Fruit fly (Drosophila melanogaster) whole organism, prepupa: ENCODE data around the gene udt.

Experiments used
- CG10631 ChIP-seq: fragments of 200-800 bp; sonication (Bioruptor generic); optimal IDR thresholded peaks from 2 replicates; lab custom pipeline; 2016; ENCODE audit warnings: missing biosample characterization, missing genetic modification characterization
- CG10669 ChIP-seq: fragments of 200-800 bp; sonication (Bioruptor generic); optimal IDR thresholded peaks from 3 replicates; lab custom pipeline; 2018; ENCODE audit warnings: missing biosample characterization, mild to moderate bottlenecking, missing genetic modification characterization, moderate library complexity
- CG11294 ChIP-seq: fragments of 200-800 bp; sonication (Bioruptor generic); IDR thresholded peaks from 2 replicates; pipeline ENCODE4 v1.3.6; 2022; ENCODE audit warnings: missing biosample characterization, missing genetic modification characterization
- CG11762 ChIP-seq: fragments of 200-800 bp; sonication (Bioruptor generic); optimal IDR thresholded peaks from 3 replicates; lab custom pipeline; 2016; ENCODE audit warnings: missing biosample characterization, missing genetic modification characterization; ENCODE audit not compliant: insufficient read depth
- CG16779 ChIP-seq: fragments of 200-800 bp; sonication (Bioruptor generic); optimal IDR thresholded peaks from 3 replicates; lab custom pipeline; 2017; ENCODE audit warnings: missing biosample characterization, mild to moderate bottlenecking, missing genetic modification characterization
- CG3032 ChIP-seq: fragments of 200-800 bp; optimal IDR thresholded peaks from 2 replicates; lab custom pipeline; 2019; ENCODE audit warnings: missing biosample characterization, mild to moderate bottlenecking, missing genetic modification characterization, moderate library complexity
- CG31627 ChIP-seq: fragments of 200-800 bp; sonication (Bioruptor generic); optimal IDR thresholded peaks from 3 replicates; lab custom pipeline; 2016; ENCODE audit warnings: missing biosample characterization, missing genetic modification characterization
- CG32006 ChIP-seq: fragments of 200-800 bp; sonication (Bioruptor generic); optimal IDR thresholded peaks from 3 replicates; lab custom pipeline; 2017; ENCODE audit warnings: missing biosample characterization, mild to moderate bottlenecking, missing genetic modification characterization
- CG34406 ChIP-seq: fragments of 200-800 bp; sonication (Bioruptor generic); optimal IDR thresholded peaks from 3 replicates; lab custom pipeline; 2016; ENCODE audit warnings: missing biosample characterization, missing genetic modification characterization
- CG3919 ChIP-seq: fragments of 200-800 bp; sonication (Bioruptor generic); optimal IDR thresholded peaks from 3 replicates; lab custom pipeline; 2016; ENCODE audit warnings: missing biosample characterization, missing genetic modification characterization
- CG6163 ChIP-seq: fragments of 200-800 bp; sonication (Bioruptor generic); IDR thresholded peaks from 3 replicates; pipeline ENCODE4 v1.3.6; 2022; ENCODE audit warnings: missing biosample characterization, missing genetic modification characterization
- CG6276 ChIP-seq: fragments of 200-800 bp; sonication (Bioruptor generic); optimal IDR thresholded peaks from 2 replicates; lab custom pipeline; 2017; ENCODE audit warnings: missing biosample characterization, mild to moderate bottlenecking, missing genetic modification characterization
- CG6808 ChIP-seq: fragments of 200-800 bp; sonication (Bioruptor generic); optimal IDR thresholded peaks from 3 replicates; lab custom pipeline; 2017; ENCODE audit warnings: missing biosample characterization, missing genetic modification characterization, mild to moderate bottlenecking, moderate library complexity, missing genetic modification reagents
- CG7368 ChIP-seq: fragments of 200-800 bp; sonication (Bioruptor generic); optimal IDR thresholded peaks from 3 replicates; lab custom pipeline; 2016; ENCODE audit warnings: missing biosample characterization, missing genetic modification characterization
- CG8119 ChIP-seq: fragments of 200-800 bp; sonication (Bioruptor generic); IDR thresholded peaks from 3 replicates; pipeline ENCODE4 v1.3.6; 2022; ENCODE audit warnings: missing biosample characterization, missing genetic modification characterization
- CG8319 ChIP-seq: fragments of 200-800 bp; sonication (Bioruptor generic); optimal IDR thresholded peaks from 3 replicates; lab custom pipeline; 2016; ENCODE audit warnings: missing biosample characterization, missing genetic modification characterization
- Eip75B ChIP-seq: fragments of 200-800 bp; sonication (Bioruptor generic); optimal IDR thresholded peaks from 3 replicates; lab custom pipeline; 2016; ENCODE audit warnings: missing biosample characterization, missing genetic modification characterization
- Eip78C ChIP-seq: fragments of 200-800 bp; sonication (Bioruptor generic); peaks from one replicate; lab custom pipeline; 2016; ENCODE audit warnings: missing biosample characterization, missing genetic modification characterization
- Ets21C ChIP-seq: fragments of 200-800 bp; sonication (Bioruptor generic); optimal IDR thresholded peaks from 3 replicates; lab custom pipeline; 2016; ENCODE audit warnings: missing biosample characterization, missing genetic modification characterization
- Ets96B ChIP-seq: fragments of 200-800 bp; optimal IDR thresholded peaks from 2 replicates; lab custom pipeline; 2019; ENCODE audit warnings: missing biosample characterization, mild to moderate bottlenecking, missing genetic modification characterization, moderate library complexity
- Hr38 ChIP-seq: sonication (Bioruptor generic); optimal IDR thresholded peaks from 2 replicates; lab custom pipeline; 2016; ENCODE audit warnings: missing biosample characterization, missing genetic modification characterization
- Hr39 ChIP-seq: fragments of 200-800 bp; sonication (Bioruptor generic); optimal IDR thresholded peaks from 2 replicates; lab custom pipeline; 2016; ENCODE audit warnings: missing biosample characterization, missing genetic modification characterization
- Hr4 ChIP-seq: fragments of 200-800 bp; sonication (Bioruptor generic); optimal IDR thresholded peaks from 3 replicates; lab custom pipeline; 2016; ENCODE audit warnings: missing biosample characterization, missing genetic modification characterization
- Lpt ChIP-seq: fragments of 200-800 bp; sonication (Bioruptor generic); optimal IDR thresholded peaks from 3 replicates; lab custom pipeline; 2016; ENCODE audit warnings: missing biosample characterization, missing genetic modification characterization
- Met ChIP-seq: fragments of 200-800 bp; sonication (Bioruptor generic); optimal IDR thresholded peaks from 3 replicates; lab custom pipeline; 2016; ENCODE audit warnings: missing biosample characterization, missing genetic modification characterization
- OdsH ChIP-seq: fragments of 200-800 bp; sonication (Bioruptor generic); optimal IDR thresholded peaks from 3 replicates; lab custom pipeline; 2016; ENCODE audit warnings: missing biosample characterization, missing genetic modification characterization
- Smox ChIP-seq: fragments of 200-800 bp; sonication (Bioruptor generic); optimal IDR thresholded peaks from 3 replicates; lab custom pipeline; 2016; ENCODE audit warnings: missing biosample characterization, missing genetic modification characterization
- Sox102F ChIP-seq: fragments of 200-800 bp; sonication (Bioruptor generic); optimal IDR thresholded peaks from 2 replicates; lab custom pipeline; 2016; ENCODE audit warnings: missing biosample characterization, mild to moderate bottlenecking, missing genetic modification characterization
- Sox14 ChIP-seq: fragments of 200-800 bp; sonication (Bioruptor generic); optimal IDR thresholded peaks from 3 replicates; lab custom pipeline; 2016; ENCODE audit warnings: missing biosample characterization, missing genetic modification characterization
- Sox15 ChIP-seq: fragments of 200-800 bp; sonication (Bioruptor generic); optimal IDR thresholded peaks from 3 replicates; lab custom pipeline; 2016; ENCODE audit warnings: missing biosample characterization, missing genetic modification characterization
- achi ChIP-seq: fragments of 200-800 bp; sonication (Bioruptor generic); optimal IDR thresholded peaks from 3 replicates; lab custom pipeline; 2016; ENCODE audit warnings: missing biosample characterization, missing genetic modification characterization
- acj6 ChIP-seq: fragments of 200-800 bp; sonication (Bioruptor generic); optimal IDR thresholded peaks from 3 replicates; lab custom pipeline; 2016; ENCODE audit warnings: missing biosample characterization, missing genetic modification characterization
- cyc ChIP-seq: fragments of 200-800 bp; sonication (Bioruptor generic); optimal IDR thresholded peaks from 3 replicates; lab custom pipeline; 2016; ENCODE audit warnings: missing biosample characterization, missing genetic modification characterization
- dac ChIP-seq: fragments of 200-800 bp; sonication (Bioruptor generic); optimal IDR thresholded peaks from 2 replicates; lab custom pipeline; 2017; ENCODE audit warnings: missing biosample characterization, mild to moderate bottlenecking, missing genetic modification characterization
- dsx ChIP-seq: fragments of 200-800 bp; optimal IDR thresholded peaks from 3 replicates; lab custom pipeline; 2019; ENCODE audit warnings: missing biosample characterization, mild to moderate bottlenecking, missing genetic modification characterization, moderate library complexity; ENCODE audit not compliant: poor library complexity, severe bottlenecking
- eg ChIP-seq: fragments of 200-800 bp; sonication (Bioruptor generic); IDR thresholded peaks from 3 replicates; pipeline ENCODE4 v1.3.6; 2022; ENCODE audit warnings: missing biosample characterization, missing genetic modification characterization
- esn ChIP-seq: fragments of 200-800 bp; sonication (Bioruptor generic); optimal IDR thresholded peaks from 2 replicates; lab custom pipeline; 2016; ENCODE audit warnings: missing biosample characterization, mild to moderate bottlenecking, missing genetic modification characterization, moderate library complexity
- fd59A ChIP-seq: fragments of 200-800 bp; sonication (Bioruptor generic); optimal IDR thresholded peaks from 2 replicates; lab custom pipeline; 2017; ENCODE audit warnings: missing biosample characterization, mild to moderate bottlenecking, missing genetic modification characterization, missing genetic modification reagents
- fd85E ChIP-seq: fragments of 200-800 bp; sonication (Bioruptor generic); optimal IDR thresholded peaks from 3 replicates; lab custom pipeline; 2016; ENCODE audit warnings: missing biosample characterization, missing genetic modification characterization
- fkh ChIP-seq: fragments of 200-800 bp; sonication (Bioruptor generic); optimal IDR thresholded peaks from 3 replicates; lab custom pipeline; 2017; ENCODE audit warnings: missing biosample characterization, mild to moderate bottlenecking, missing genetic modification characterization, moderate library complexity
- salr ChIP-seq, 2 experiments: fragments of 200-800 bp; sonication (Bioruptor generic); optimal IDR thresholded peaks; 3 replicates each; lab custom pipeline; 2016 to 2018; ENCODE audit warnings: missing biosample characterization in 2 of 2, missing genetic modification characterization in 2 of 2, mild to moderate bottlenecking in 1 of 2
- spab ChIP-seq: fragments of 200-800 bp; sonication (Bioruptor generic); optimal IDR thresholded peaks from 2 replicates; lab custom pipeline; 2017; ENCODE audit warnings: missing biosample characterization, mild to moderate bottlenecking, missing genetic modification characterization, missing genetic modification reagents
- ss ChIP-seq, 2 experiments: fragments of 200-800 bp; sonication (Bioruptor generic); optimal IDR thresholded peaks; 2 replicates in 1 of 2; 3 replicates in 1 of 2; lab custom pipeline; 2017 to 2018; ENCODE audit warnings: mild to moderate bottlenecking in 2 of 2, missing biosample characterization in 2 of 2, missing genetic modification characterization in 2 of 2, moderate library complexity in 1 of 2
- topi ChIP-seq: fragments of 200-800 bp; sonication (Bioruptor generic); optimal IDR thresholded peaks from 3 replicates; lab custom pipeline; 2016; ENCODE audit warnings: missing biosample characterization, missing genetic modification characterization
- vri ChIP-seq: fragments of 200-800 bp; sonication (Bioruptor generic); optimal IDR thresholded peaks from 3 replicates; lab custom pipeline; 2016; ENCODE audit warnings: missing biosample characterization, mild to moderate bottlenecking, missing genetic modification characterization

The udt gene

DNA sequence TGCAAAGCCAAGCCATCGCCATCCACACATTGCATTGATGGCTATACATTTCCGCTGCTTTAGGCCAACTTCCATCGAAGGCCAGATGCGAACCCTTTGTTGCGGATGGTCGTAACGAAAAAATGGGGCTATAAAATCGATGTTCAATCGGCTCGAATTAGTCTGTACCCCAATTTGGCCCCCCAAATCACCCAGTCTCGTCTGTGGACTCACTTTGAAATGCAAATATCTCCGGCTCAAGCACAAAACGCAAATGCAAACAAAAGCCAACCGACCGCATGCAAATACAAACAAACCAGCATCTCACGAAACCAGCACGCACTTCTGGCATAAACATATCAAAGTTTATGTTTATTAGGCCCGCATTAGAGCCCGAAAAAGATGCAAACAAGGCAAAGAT is 26.7 kb downstream of the udt start:
- TF ChIP-seq Eip78C (no peak), fkh (peak; percentile 56)

DNA sequence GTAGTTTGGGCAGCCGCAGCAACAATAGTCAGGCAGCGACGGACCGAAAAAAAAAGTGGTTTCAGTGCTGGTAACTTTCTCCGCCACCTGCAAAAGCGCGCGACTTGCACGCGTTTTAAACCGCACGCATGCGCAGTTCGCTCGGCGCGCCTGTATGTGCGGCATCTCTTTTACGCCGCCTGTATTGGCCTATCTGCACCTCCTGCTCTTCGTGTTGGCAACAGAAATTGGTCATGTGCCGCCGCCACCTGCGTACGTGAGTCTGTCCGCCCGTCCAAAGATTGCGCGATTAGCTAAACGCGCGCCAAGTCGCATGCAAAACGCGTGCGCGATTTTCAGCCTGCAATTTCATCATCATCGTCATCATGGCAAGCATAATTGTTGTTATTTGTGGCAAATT is 27.4 kb downstream of the udt start:
- TF ChIP-seq cyc (GFP tag; lab: Kevin White, UChicago) = no peak
- no peak for TF ChIP-seq CG10669 (GFP tag; lab: Kevin White, UChicago)
- TF ChIP-seq Smox (GFP tag; lab: Kevin White, UChicago) = no peak
- 0 out of 3 replicates have a peak, but pooled peaks have one; percentile 10 for TF ChIP-seq CG6163
- TF ChIP-seq Hr38 = no peak
- TF ChIP-seq ss (GFP tag; optimal IDR thresholded peaks at IDR 0.05; lab: Kevin White, UChicago) = peak in 1 of 2 experiments; percentile 11
- no peak for TF ChIP-seq topi (GFP tag; lab: Kevin White, UChicago)
- TF ChIP-seq dac (GFP tag; lab: Kevin White, UChicago) = no peak
- TF ChIP-seq CG8319 (GFP tag; lab: Kevin White, UChicago) = no peak
- no peak for TF ChIP-seq CG6276
- peak; percentile 36 for TF ChIP-seq Eip78C
- TF ChIP-seq Met (GFP tag; lab: Kevin White, UChicago) = no peak
- TF ChIP-seq acj6 = no peak
- TF ChIP-seq, all 60 proteins: peak for 3

dm6 chr3R:23734573-23735404 is 28.3 kb downstream of the udt start:
- peak; percentile 72 for TF ChIP-seq CG8119 (GFP tag; lab: Robert Waterston, UW)
- TF ChIP-seq CG16779 (tag; lab: Kevin White, UChicago) = peak; percentile 52
- no peak for TF ChIP-seq CG10669 (GFP tag; lab: Kevin White, UChicago)
- peak; percentile 26 for TF ChIP-seq OdsH (GFP tag; lab: Kevin White, UChicago)
- TF ChIP-seq Sox102F (GFP tag; lab: Kevin White, UChicago) = no peak
- peak in 1 of 2 experiments; percentile 38 for TF ChIP-seq salr (GFP tag; optimal IDR thresholded peaks at IDR 0.05; lab: Kevin White, UChicago)
- peak; percentile 65 for TF ChIP-seq eg (GFP tag; lab: Robert Waterston, UW)
- no peak for TF ChIP-seq topi (GFP tag; lab: Kevin White, UChicago)
- TF ChIP-seq fd85E (GFP tag; lab: Kevin White, UChicago) = no peak
- peak; percentile 69 for TF ChIP-seq Hr4 (GFP tag; lab: Kevin White, UChicago)
- peak; percentile 19 for TF ChIP-seq Lpt (GFP tag; lab: Kevin White, UChicago)
- peak; percentile 40 for TF ChIP-seq achi
- no peak for TF ChIP-seq CG3919 (GFP tag; lab: Kevin White, UChicago)
- no peak for TF ChIP-seq CG11762
- TF ChIP-seq Hr39 (GFP tag; lab: Kevin White, UChicago) = no peak
- no peak for TF ChIP-seq Sox14
- no peak for TF ChIP-seq Hr38
- peak; percentile 14 for TF ChIP-seq CG6808 (GFP tag; lab: Kevin White, UChicago)
- TF ChIP-seq Eip78C = peak; percentile 61
- no peak for TF ChIP-seq acj6
- TF ChIP-seq fd59A = no peak
- no peak for TF ChIP-seq CG8319 (GFP tag; lab: Kevin White, UChicago)
- no peak for TF ChIP-seq CG11294 (GFP tag; lab: Robert Waterston, UW)
- TF ChIP-seq CG10631 (GFP tag; lab: Kevin White, UChicago) = no peak
- TF ChIP-seq CG7368 (GFP tag; lab: Kevin White, UChicago) = no peak
- TF ChIP-seq Ets21C (GFP tag; lab: Kevin White, UChicago) = no peak
- TF ChIP-seq spab = peak; percentile 26
- no peak for TF ChIP-seq esn (GFP tag; lab: Kevin White, UChicago)
- TF ChIP-seq dsx = peak; percentile 32
- peak; percentile 37 for TF ChIP-seq Eip75B
- peak; percentile 76 for TF ChIP-seq CG32006 (GFP tag; lab: Kevin White, UChicago)
- TF ChIP-seq CG31627 (GFP tag; lab: Kevin White, UChicago) = no peak
- TF ChIP-seq CG34406 (GFP tag; lab: Kevin White, UChicago) = peak; percentile 35
- no peak for TF ChIP-seq Ets96B (tag; lab: Kevin White, UChicago)
- TF ChIP-seq dac (GFP tag; lab: Kevin White, UChicago) = peak; percentile 21
- no peak for TF ChIP-seq fkh
- no peak for TF ChIP-seq CG3032 (tag; lab: Kevin White, UChicago)
- TF ChIP-seq Sox15 (GFP tag; lab: Kevin White, UChicago) = no peak
- no peak for TF ChIP-seq vri (GFP tag; lab: Kevin White, UChicago)
